Worm (Caenorhabditis elegans) whole organism, L2 larva: ENCODE data around the gene mrpl-49.
A peak's percentile ranks its signal among the peaks of the same experiment; 100 is the strongest.

ENCODE experiments used
- C34F6.9 ChIP-seq: fragments of 150-350 bp; optimal IDR thresholded peaks from 2 replicates; lab custom pipeline; 2014; ENCODE audit warnings: missing biosample characterization, missing genetic modification characterization
- Y55F3AM.14 ChIP-seq: fragments of 200-800 bp; sonication (Bioruptor generic); optimal IDR thresholded peaks from 2 replicates; lab custom pipeline; 2018; ENCODE audit warnings: mild to moderate bottlenecking, missing genetic modification characterization, missing compliant biosample characterization
- ZK546.5 ChIP-seq: sonication (generic microtip); optimal IDR thresholded peaks from 2 replicates; lab custom pipeline; 2017; ENCODE audit warnings: missing biosample characterization, missing genetic modification characterization
- aly-2 ChIP-seq: fragments of 150-350 bp; optimal IDR thresholded peaks from 2 replicates; lab custom pipeline; 2014; ENCODE audit warnings: missing biosample characterization, missing genetic modification characterization
- ama-1 ChIP-seq: fragments of 150-350 bp; optimal IDR thresholded peaks from 2 replicates; lab custom pipeline; 2018; ENCODE audit warnings: inconsistent platforms
- ceh-16 ChIP-seq: fragments of 150-350 bp; optimal IDR thresholded peaks from 2 replicates; lab custom pipeline; 2014; ENCODE audit warnings: missing biosample characterization, missing genetic modification characterization
- crh-2 ChIP-seq: sonication (generic microtip); optimal IDR thresholded peaks from 2 replicates; lab custom pipeline; 2017; ENCODE audit warnings: missing biosample characterization, missing genetic modification characterization
- fos-1 ChIP-seq: fragments of 150-350 bp; optimal IDR thresholded peaks from 2 replicates; lab custom pipeline; 2014; ENCODE audit warnings: missing biosample characterization, missing genetic modification characterization
- gmeb-1 ChIP-seq: fragments of 150-350 bp; optimal IDR thresholded peaks from 2 replicates; lab custom pipeline; 2014; ENCODE audit warnings: missing biosample characterization, missing genetic modification characterization
- lin-11 ChIP-seq: fragments of 150-350 bp; sonication (generic microtip); optimal IDR thresholded peaks from 2 replicates; lab custom pipeline; 2014; ENCODE audit warnings: missing biosample characterization, missing genetic modification characterization, inconsistent platforms, mixed read lengths
- lin-13 ChIP-seq: fragments of 150-350 bp; optimal IDR thresholded peaks from 2 replicates; lab custom pipeline; 2014; ENCODE audit warnings: missing biosample characterization, missing genetic modification reagents, missing genetic modification characterization
- lin-39 ChIP-seq: fragments of 150-350 bp; optimal IDR thresholded peaks from 2 replicates; lab custom pipeline; 2014; ENCODE audit warnings: missing biosample characterization, missing genetic modification reagents, missing genetic modification characterization
- lsy-2 ChIP-seq, 2 experiments: fragments of 150-350 bp in 1 of 2; sonication (generic microtip) in 1 of 2; optimal IDR thresholded peaks; 2 replicates each; lab custom pipeline; 2014 to 2017; ENCODE audit warnings: missing biosample characterization in 2 of 2, missing genetic modification characterization in 2 of 2
- mbf-1 ChIP-seq: sonication (generic microtip); optimal IDR thresholded peaks from 2 replicates; lab custom pipeline; 2017; ENCODE audit warnings: missing biosample characterization, missing genetic modification characterization
- nhr-10 ChIP-seq: sonication (generic microtip); optimal IDR thresholded peaks from 2 replicates; lab custom pipeline; 2017; ENCODE audit warnings: missing biosample characterization, missing genetic modification characterization
- nhr-11 ChIP-seq: fragments of 150-350 bp; optimal IDR thresholded peaks from 2 replicates; lab custom pipeline; 2014; ENCODE audit warnings: missing biosample characterization, missing genetic modification characterization
- nhr-12 ChIP-seq: fragments of 150-350 bp; optimal IDR thresholded peaks from 2 replicates; lab custom pipeline; 2014; ENCODE audit warnings: missing biosample characterization, missing genetic modification characterization
- nhr-129 ChIP-seq: fragments of 150-350 bp; optimal IDR thresholded peaks from 2 replicates; lab custom pipeline; 2014; ENCODE audit warnings: missing biosample characterization, missing genetic modification characterization
- nhr-21 ChIP-seq: fragments of 150-350 bp; optimal IDR thresholded peaks from 2 replicates; lab custom pipeline; 2014; ENCODE audit warnings: missing biosample characterization, missing genetic modification characterization
- nhr-237 ChIP-seq: fragments of 150-350 bp; optimal IDR thresholded peaks from 2 replicates; lab custom pipeline; 2014; ENCODE audit warnings: missing biosample characterization, missing genetic modification characterization
- nhr-25 ChIP-seq: fragments of 150-350 bp; sonication (generic microtip); optimal IDR thresholded peaks from 3 replicates; lab custom pipeline; 2014; ENCODE audit warnings: missing biosample characterization, missing genetic modification characterization
- peb-1 ChIP-seq: fragments of 150-350 bp; optimal IDR thresholded peaks from 2 replicates; lab custom pipeline; 2014; ENCODE audit warnings: missing biosample characterization, missing genetic modification characterization
- sem-4 ChIP-seq: fragments of 150-350 bp; optimal IDR thresholded peaks from 2 replicates; lab custom pipeline; 2014; ENCODE audit warnings: missing biosample characterization, missing genetic modification reagents, missing genetic modification characterization
- skn-1 ChIP-seq: sonication (generic microtip); optimal IDR thresholded peaks from 2 replicates; lab custom pipeline; 2017; ENCODE audit warnings: missing biosample characterization, missing genetic modification characterization
- sma-3 ChIP-seq: sonication (generic microtip); optimal IDR thresholded peaks from 2 replicates; lab custom pipeline; 2016; ENCODE audit warnings: missing genetic modification reagents, missing genetic modification characterization, missing compliant biosample characterization
- sma-9 ChIP-seq, 2 experiments: fragments of 150-350 bp in 1 of 2; sonication (generic microtip) in 1 of 2; optimal IDR thresholded peaks; 2 replicates each; lab custom pipeline; 2014 to 2016; ENCODE audit warnings: missing genetic modification characterization in 2 of 2, mild to moderate bottlenecking in 1 of 2, missing biosample characterization in 1 of 2, missing compliant biosample characterization in 1 of 2, missing genetic modification reagents in 1 of 2, moderate library complexity in 1 of 2
- snpc-4 ChIP-seq: fragments of 150-350 bp; optimal IDR thresholded peaks from 2 replicates; lab custom pipeline; 2014; ENCODE audit warnings: missing biosample characterization, missing genetic modification characterization
- unc-39 ChIP-seq: fragments of 150-350 bp; optimal IDR thresholded peaks from 2 replicates; lab custom pipeline; 2014; ENCODE audit warnings: missing biosample characterization, missing genetic modification characterization
- unc-55 ChIP-seq: fragments of 150-350 bp; sonication (generic microtip); optimal IDR thresholded peaks from 3 replicates; lab custom pipeline; 2014; ENCODE audit warnings: missing biosample characterization, missing genetic modification reagents, missing genetic modification characterization
- ztf-1 ChIP-seq: fragments of 200-800 bp; sonication (Bioruptor generic); conservative IDR thresholded peaks from 2 replicates; pipeline ENCODE4 v1.3.6; 2022; ENCODE audit warnings: missing genetic modification characterization, missing compliant biosample characterization
- ztf-11 ChIP-seq: sonication (generic microtip); optimal IDR thresholded peaks from 2 replicates; lab custom pipeline; 2017; ENCODE audit warnings: missing biosample characterization, missing genetic modification characterization

mrpl-49 gene

DNA sequence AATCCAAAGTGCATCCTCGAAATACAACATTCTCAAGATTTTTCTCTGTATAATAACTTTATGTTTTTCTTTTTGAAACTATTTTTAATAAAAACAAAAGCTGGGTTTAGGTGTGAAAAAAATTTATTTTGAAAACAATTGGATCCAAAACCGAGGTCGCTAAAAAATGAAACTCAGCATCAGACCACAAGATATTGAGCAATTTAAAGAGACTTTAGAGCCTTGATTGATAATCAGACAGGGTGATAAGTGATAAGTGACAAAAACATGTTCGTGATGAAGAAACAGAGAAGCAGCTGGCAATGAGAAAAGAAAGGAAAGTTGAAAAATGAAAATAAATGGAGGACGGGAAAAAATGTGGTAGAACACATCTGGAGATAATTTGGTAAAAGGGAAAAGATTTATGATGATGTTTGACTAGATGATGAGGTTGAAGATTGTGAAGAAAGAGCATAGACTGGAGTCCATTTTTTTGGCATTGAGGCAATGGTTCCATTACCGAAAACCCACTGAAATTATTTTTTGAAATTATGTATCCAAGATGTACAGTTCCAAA lies 23.1 kb downstream of the mrpl-49 start, which contains the start of gene C15C8.6:
TSS of gene C15C8.6 (minus strand) at position 51 of the 556 bp plus-strand sequence.
- no peak for TF ChIP-seq sma-9 (GFP tag; optimal IDR thresholded peaks at IDR 0.05; lab: Kevin White, UChicago)
- TF ChIP-seq sma-9 (tag; optimal IDR thresholded peaks at IDR 0.05; lab: Kevin White, UChicago): no peak

DNA sequence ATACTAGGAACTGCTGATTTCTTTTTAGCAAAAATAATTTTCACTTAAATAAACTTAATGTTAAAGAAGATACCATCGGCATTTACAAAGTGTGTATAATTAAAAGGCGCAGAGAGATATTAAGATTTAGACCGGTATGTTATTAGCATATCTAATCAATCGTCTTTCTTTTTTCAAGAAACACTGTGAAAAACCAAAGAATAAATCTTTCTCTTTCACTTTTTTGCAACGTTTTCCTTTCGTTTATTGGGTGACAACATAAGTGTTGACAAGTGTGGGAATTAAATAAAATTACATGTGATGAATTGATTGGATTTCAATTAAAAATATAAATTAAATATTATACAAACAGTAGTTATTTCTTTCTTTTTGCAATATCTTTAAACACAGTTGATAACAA lies 24.0 kb downstream of the mrpl-49 start, which contains the start of gene C15C8.8:
TSS of gene C15C8.8 (minus strand) at position 101 of the 400 bp plus-strand sequence.
- TF ChIP-seq lin-39 (tag; lab: Kevin White, UChicago) (no peak), sem-4 (no peak), ama-1 (lab: Kevin White, UChicago) (no peak), lin-11 (tag; lab: Kevin White, UChicago) (no peak), unc-39 (tag; lab: Kevin White, UChicago) (no peak), Y55F3AM.14 (GFP tag; lab: Kevin White, UChicago) (no peak)

DNA sequence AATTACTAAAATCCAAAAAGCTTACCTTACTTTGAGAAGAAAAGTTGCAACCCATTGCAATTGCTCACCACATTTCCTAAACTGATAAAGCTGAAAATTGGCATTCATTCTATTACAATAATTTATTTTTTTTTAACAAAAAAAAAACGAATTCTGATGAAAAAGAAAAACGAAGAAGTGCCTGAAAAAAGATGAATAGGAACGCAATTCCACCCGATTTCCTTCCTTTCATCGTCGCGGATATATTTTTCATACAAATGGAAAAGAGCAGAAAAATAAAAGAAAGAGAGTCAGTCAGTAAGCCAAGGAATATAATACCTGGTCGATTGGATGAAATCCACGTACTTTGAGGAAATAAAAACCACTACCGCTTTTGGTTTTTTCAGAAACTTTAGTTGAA lies 26.4 kb downstream of the mrpl-49 start, which contains the start of gene gpa-13:
TSS of gene gpa-13 (minus strand) at position 101 of the 400 bp plus-strand sequence.
- TF ChIP-seq aly-2 (tag; lab: Kevin White, UChicago): no peak

DNA sequence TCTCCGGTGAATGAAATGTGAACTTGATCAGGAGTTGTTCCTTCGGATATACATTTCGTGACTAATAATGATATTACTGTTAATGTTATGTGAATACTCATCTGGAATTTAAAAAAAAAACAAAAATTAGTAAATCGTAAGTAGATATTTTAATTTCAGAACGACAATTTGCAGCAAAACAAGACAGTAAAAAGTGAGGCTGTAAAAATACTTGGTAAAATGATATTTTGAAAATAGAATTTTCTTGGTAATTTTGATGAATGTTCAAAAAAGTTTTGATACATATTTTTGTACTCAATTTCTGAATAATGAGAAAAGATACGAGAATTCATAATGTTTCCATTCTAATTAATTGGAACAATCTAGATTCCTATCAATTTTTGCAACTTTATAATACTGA lies 31.2 kb downstream of the mrpl-49 start, which contains the start of gene papl-1:
TSS of gene papl-1 (minus strand) at position 101 of the 400 bp plus-strand sequence.
- TF ChIP-seq ZK546.5 (no peak), ceh-16 (tag; lab: Kevin White, UChicago) (no peak), sem-4 (no peak)
- TF ChIP-seq, all 48 proteins: peak for 0

DNA sequence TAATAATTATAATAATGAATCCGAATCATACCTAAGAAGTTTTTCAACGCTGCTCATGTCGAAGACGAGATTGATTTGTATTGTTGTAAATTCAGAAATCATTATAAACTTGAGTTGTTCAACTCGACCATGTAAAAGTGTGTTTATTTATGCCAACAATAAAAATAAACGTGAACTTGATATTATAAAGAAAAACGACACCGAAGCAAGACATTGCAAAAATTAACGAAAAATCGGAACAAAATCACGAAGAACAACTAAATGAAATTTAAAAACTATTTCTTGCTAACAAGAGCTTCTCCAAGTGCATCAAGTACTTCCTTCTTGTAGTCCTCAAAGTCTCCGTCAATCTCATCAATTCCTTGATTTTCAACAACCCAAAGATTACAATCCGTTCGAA lies 32.5 kb downstream of the mrpl-49 start, which contains the start of gene F18E2.15:
TSS of gene F18E2.15 (minus strand) at position 101 of the 400 bp plus-strand sequence.
- TF ChIP-seq ztf-11: no peak
- TF ChIP-seq lin-13 (GFP tag; lab: Kevin White, UChicago): no peak
- no peak for TF ChIP-seq mbf-1 (tag; lab: Kevin White, UChicago)
- no peak for TF ChIP-seq nhr-12 (tag; lab: Kevin White, UChicago)
- no peak for TF ChIP-seq fos-1 (tag; lab: Kevin White, UChicago)

DNA sequence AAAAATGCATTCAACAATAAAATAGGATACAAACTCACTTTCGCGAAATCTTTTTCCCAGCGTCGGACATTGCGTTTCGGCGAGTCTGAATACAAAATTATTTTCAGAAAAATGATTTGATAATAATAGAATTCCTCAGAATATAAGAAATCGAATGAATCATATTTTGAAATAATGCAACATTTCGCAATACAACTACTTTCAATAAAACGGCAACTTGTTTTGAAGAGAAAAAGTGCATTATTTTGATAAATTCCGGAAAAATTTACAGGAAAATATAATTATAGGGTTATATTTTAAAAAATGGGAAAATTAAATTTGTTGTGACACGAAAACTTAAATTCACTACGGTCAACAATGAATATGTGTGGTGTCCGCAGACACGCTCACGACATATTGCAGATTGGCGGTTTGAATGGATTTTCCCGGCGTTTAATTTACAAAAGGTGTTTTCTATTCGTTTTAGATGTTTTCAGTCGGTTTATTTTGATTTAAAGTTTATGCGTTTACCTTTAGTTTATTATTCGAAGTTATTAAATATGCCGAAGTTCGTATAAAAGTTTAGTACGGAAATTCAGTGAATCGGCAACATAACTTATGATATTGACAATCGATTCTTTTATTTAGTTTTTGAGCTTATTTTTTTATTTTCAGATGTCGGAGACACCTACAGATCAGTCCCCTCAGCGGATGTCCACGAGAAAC lies 35.0 kb downstream of the mrpl-49 start, which contains the start of the genes abcf-1 and scc-3:
TSS of gene abcf-1 (minus strand) at position 85 of the 705 bp plus-strand sequence.
TSS of gene scc-3 (plus strand) at position 655 of the 705 bp plus-strand sequence.
- TF ChIP-seq peb-1 (tag; lab: Kevin White, UChicago) (no peak), ztf-1 (no peak), nhr-21 (tag; lab: Kevin White, UChicago) (no peak), nhr-129 (tag; lab: Kevin White, UChicago) (peak; percentile 76), nhr-11 (tag; lab: Kevin White, UChicago) (no peak), aly-2 (tag; lab: Kevin White, UChicago) (no peak), ama-1 (lab: Kevin White, UChicago) (no peak), skn-1 (tag; lab: Kevin White, UChicago) (no peak), crh-2 (tag; lab: Kevin White, UChicago) (peak; percentile 35), C34F6.9 (tag; lab: Kevin White, UChicago) (peak; percentile 61), lsy-2 (tag; optimal IDR thresholded peaks at IDR 0.05; lab: Kevin White, UChicago) (peak; percentile 56 to 97), lin-11 (tag; lab: Kevin White, UChicago) (no peak)

DNA sequence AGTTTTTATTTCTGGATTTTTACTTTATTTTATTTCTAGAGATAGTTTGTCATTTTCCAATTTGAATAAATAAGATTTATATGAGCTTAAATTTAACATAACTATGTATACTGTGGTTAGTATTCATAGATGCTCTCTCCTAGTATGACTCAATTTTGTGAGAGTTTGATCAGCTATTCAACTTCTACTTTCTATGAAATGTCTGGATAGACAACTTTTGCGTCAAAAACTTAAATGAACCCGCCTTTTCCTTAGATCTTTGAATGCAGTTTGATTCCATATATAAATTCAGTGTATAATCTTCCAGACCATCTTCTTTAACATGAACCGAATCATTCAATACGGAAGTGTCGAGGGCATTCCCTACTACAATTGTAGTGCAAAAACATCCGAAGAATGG lies 40.5 kb downstream of the mrpl-49 start, which contains the start of gene srt-43:
TSS of gene srt-43 (plus strand) at position 301 of the 400 bp plus-strand sequence.
- TF ChIP-seq nhr-237 (tag; lab: Kevin White, UChicago): no peak
- no peak for TF ChIP-seq lin-39 (tag; lab: Kevin White, UChicago)

DNA sequence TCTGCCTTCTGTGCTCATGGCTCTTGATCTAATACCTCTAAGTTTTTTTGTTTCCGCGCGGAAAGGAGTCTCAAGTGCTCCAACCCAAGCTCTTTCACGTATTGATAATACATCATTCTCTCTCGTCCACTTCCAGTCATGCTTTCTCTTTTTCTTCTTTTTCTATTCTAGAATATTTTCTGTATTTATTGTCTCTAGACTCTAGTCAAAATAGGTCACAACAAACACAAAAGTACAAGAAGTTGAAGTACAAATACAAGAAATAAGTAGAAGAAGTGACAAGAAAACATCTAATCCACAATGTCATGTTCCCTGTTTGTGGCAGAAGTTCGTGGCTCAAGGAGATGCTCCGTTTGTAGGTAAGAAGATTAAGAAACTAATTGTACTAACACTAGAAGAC lies 44.8 kb downstream of the mrpl-49 start, which contains the start of gene ZC455.1:
TSS of gene ZC455.1 (plus strand) at position 301 of the 400 bp plus-strand sequence.
- TF ChIP-seq gmeb-1 (no peak), ama-1 (lab: Kevin White, UChicago) (no peak), snpc-4 (tag; lab: Kevin White, UChicago) (no peak), nhr-25 (no peak), nhr-10 (no peak), sma-3 (GFP tag; lab: Kevin White, UChicago) (no peak), unc-55 (no peak), nhr-21 (tag; lab: Kevin White, UChicago) (no peak), sem-4 (no peak), ztf-11 (no peak), ZK546.5 (no peak)
